Worm (Caenorhabditis elegans) whole organism, mixed stage, embryonic: Measurements from ENCODE around the gene R10E8.1.

Source experiments
- blmp-1 ChIP-seq: fragments of 150-350 bp; optimal IDR thresholded peaks from 2 replicates; lab custom pipeline; 2014; ENCODE audit warnings: missing biosample characterization, missing genetic modification characterization
- ceh-39 ChIP-seq: fragments of 150-350 bp; optimal IDR thresholded peaks from 2 replicates; lab custom pipeline; 2014; ENCODE audit warnings: missing biosample characterization, missing genetic modification characterization
- ceh-43 ChIP-seq: fragments of 200-800 bp; sonication (Bioruptor generic); optimal IDR thresholded peaks from 2 replicates; lab custom pipeline; 2018; ENCODE audit warnings: mild to moderate bottlenecking, missing genetic modification characterization, moderate library complexity, missing compliant biosample characterization
- ces-1 ChIP-seq: fragments of 150-350 bp; optimal IDR thresholded peaks from 2 replicates; lab custom pipeline; 2014; ENCODE audit warnings: missing biosample characterization, missing genetic modification reagents, missing genetic modification characterization
- flh-1 ChIP-seq: fragments of 200-800 bp; sonication (Bioruptor generic); optimal IDR thresholded peaks from 2 replicates; lab custom pipeline; 2018; ENCODE audit warnings: mild to moderate bottlenecking, missing genetic modification characterization, moderate library complexity, missing compliant biosample characterization
- lin-13 ChIP-seq: fragments of 150-350 bp; optimal IDR thresholded peaks from 2 replicates; lab custom pipeline; 2014; ENCODE audit warnings: missing biosample characterization, missing genetic modification characterization
- nhr-12 ChIP-seq: fragments of 150-350 bp; optimal IDR thresholded peaks from 2 replicates; lab custom pipeline; 2014; ENCODE audit warnings: missing biosample characterization, missing genetic modification characterization
- nhr-237 ChIP-seq: fragments of 150-350 bp; optimal IDR thresholded peaks from 2 replicates; lab custom pipeline; 2014; ENCODE audit warnings: missing biosample characterization, missing genetic modification characterization
- nhr-76 ChIP-seq: sonication (generic microtip); optimal IDR thresholded peaks from 2 replicates; lab custom pipeline; 2017; ENCODE audit warnings: missing biosample characterization, missing genetic modification characterization
- unc-39 ChIP-seq: fragments of 150-350 bp; optimal IDR thresholded peaks from 2 replicates; lab custom pipeline; 2014; ENCODE audit warnings: missing biosample characterization, missing genetic modification characterization
- unc-62 ChIP-seq: fragments of 150-350 bp; optimal IDR thresholded peaks from 2 replicates; lab custom pipeline; 2014; ENCODE audit warnings: missing biosample characterization, missing genetic modification reagents, missing genetic modification characterization

DNA sequence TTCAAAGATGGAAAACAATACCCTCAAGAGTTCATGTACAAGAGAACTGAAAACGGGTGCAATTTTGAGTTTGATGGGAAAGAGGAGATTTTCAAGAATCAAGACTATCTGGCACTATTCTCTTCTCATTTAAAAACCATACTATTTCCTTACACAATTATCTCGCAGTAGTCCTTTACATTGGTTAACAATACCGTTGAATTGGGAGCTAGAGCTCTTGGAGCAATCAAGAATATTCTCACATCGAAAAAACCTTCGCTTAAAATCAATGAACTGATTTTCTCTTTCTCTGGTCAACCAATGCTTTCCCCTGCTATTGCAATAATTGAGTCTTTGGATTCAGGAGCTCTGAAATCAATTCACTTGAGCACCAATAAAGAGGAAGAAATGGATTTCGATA lies 1.3 kb upstream of the R10E8.1 start, which contains the start of gene R10E8.2:
- TF ChIP-seq nhr-12 (tag; lab: Kevin White, UChicago) (no peak), nhr-237 (tag; lab: Kevin White, UChicago) (no peak), unc-62 (GFP tag; lab: Kevin White, UChicago) (no peak), ceh-43 (GFP tag; lab: Kevin White, UChicago) (no peak), flh-1 (GFP tag; lab: Kevin White, UChicago) (no peak), lin-13 (tag; lab: Kevin White, UChicago) (no peak), blmp-1 (tag; lab: Kevin White, UChicago) (no peak), ces-1 (GFP tag; lab: Kevin White, UChicago) (no peak), unc-39 (tag; lab: Kevin White, UChicago) (no peak), nhr-76 (no peak), ceh-39 (tag; lab: Kevin White, UChicago) (no peak)
